Fruit fly (Drosophila melanogaster): ENCODE data around the gene CG7194.

CG7194 gene

dm6 chr3L:8299224-8300130 is 4.4 kb downstream of the CG7194 start, which contains the start of the genes Arl5 and CG13671 (continued):
- TF ChIP-seq CG10147 (GFP tag; optimal IDR thresholded peaks at IDR 0.05): peak; percentile 63
- TF ChIP-seq CG18476 (GFP tag; optimal IDR thresholded peaks at IDR 0.05): peak; percentile 72
- no peak for TF ChIP-seq h (optimal IDR thresholded peaks at IDR 0.05)
- peak; percentile 61 for TF ChIP-seq NfI (GFP tag; optimal IDR thresholded peaks at IDR 0.05)
- TF ChIP-seq sob (GFP tag; IDR thresholded peaks at IDR 0.05): peak; percentile 91
- no peak for TF ChIP-seq hth (optimal IDR thresholded peaks at IDR 0.05)
- no peak for TF ChIP-seq Jarid2 (GFP tag; optimal IDR thresholded peaks at IDR 0.05)
- peak; percentile 19 for TF ChIP-seq Usf (GFP tag; optimal IDR thresholded peaks at IDR 0.05)
- TF ChIP-seq vnd (GFP tag; IDR thresholded peaks at IDR 0.05; ENCODE audit: partially characterized antibody): peak; percentile 78
- peak; percentile 83 for TF ChIP-seq Doc3 (GFP tag; IDR thresholded peaks at IDR 0.05; ENCODE audit: partially characterized antibody)
- no peak for TF ChIP-seq CG12071 (GFP tag; optimal IDR thresholded peaks at IDR 0.05)
- TF ChIP-seq Fer3 (tag; optimal IDR thresholded peaks at IDR 0.05): peak; percentile 73
- TF ChIP-seq gce (GFP tag; IDR thresholded peaks at IDR 0.05): 0 out of 3 replicates have a peak, but pooled peaks have one; percentile 25
- TF ChIP-seq D19B (GFP tag; optimal IDR thresholded peaks at IDR 0.05): peak; percentile 15
- TF ChIP-seq Dad (GFP tag; optimal IDR thresholded peaks at IDR 0.05): peak; percentile 44
- peak; percentile 62; the same call in 1 of the 3 replicates for TF ChIP-seq Optix (GFP tag; IDR thresholded peaks at IDR 0.05)
- peak; percentile 30 for TF ChIP-seq Side (GFP tag; optimal IDR thresholded peaks at IDR 0.05)
- peak; percentile 89 for TF ChIP-seq Ets65A (GFP tag)
- peak; percentile 95 for TF ChIP-seq sens (GFP tag)
- no peak for TF ChIP-seq CG12744 (GFP tag; optimal IDR thresholded peaks at IDR 0.05)
- peak; percentile 70 for TF ChIP-seq Max (GFP tag; optimal IDR thresholded peaks at IDR 0.05)
- TF ChIP-seq pan (optimal IDR thresholded peaks at IDR 0.05): no peak
- TF ChIP-seq pan (GFP tag; optimal IDR thresholded peaks at IDR 0.05 in 1 of 2, IDR thresholded peaks at IDR 0.05 in 1 of 2): peak in 1 of 2 experiments; percentile 81
- no peak for TF ChIP-seq CG5953 (GFP tag; IDR thresholded peaks at IDR 0.05)
- peak; percentile 74 for TF ChIP-seq PHDP (tag; optimal IDR thresholded peaks at IDR 0.05)
- peak; percentile 39 for TF ChIP-seq CG12104 (GFP tag; optimal IDR thresholded peaks at IDR 0.05)
- TF ChIP-seq ATbp (GFP tag; optimal IDR thresholded peaks at IDR 0.05): peak; percentile 34
- peak; percentile 37 for TF ChIP-seq Nf-YC (tag; optimal IDR thresholded peaks at IDR 0.05)
- peak; percentile 65 for TF ChIP-seq ttk (GFP tag; IDR thresholded peaks at IDR 0.05)
- peak; percentile 75 for TF ChIP-seq Ada2b (GFP tag; IDR thresholded peaks at IDR 0.05)
- no peak for TF ChIP-seq Doc2 (GFP tag; IDR thresholded peaks at IDR 0.05)
- TF ChIP-seq CG2199 (GFP tag; IDR thresholded peaks at IDR 0.05): no peak
- TF ChIP-seq dmrt11E (tag; optimal IDR thresholded peaks at IDR 0.05): peak; percentile 79
- TF ChIP-seq slbo (GFP tag; IDR thresholded peaks at IDR 0.05): peak; percentile 92
- TF ChIP-seq HmgD (GFP tag; optimal IDR thresholded peaks at IDR 0.05): no peak
- TF ChIP-seq ind (GFP tag; optimal IDR thresholded peaks at IDR 0.05): peak; percentile 88
- peak; percentile 86 for TF ChIP-seq CG2116 (GFP tag; optimal IDR thresholded peaks at IDR 0.05)
- TF ChIP-seq CG30431 (GFP tag; optimal IDR thresholded peaks at IDR 0.05): peak; percentile 61
- peak; percentile 91 for TF ChIP-seq CG14710 (tag; optimal IDR thresholded peaks at IDR 0.05)
- peak; percentile 63 for TF ChIP-seq inv (GFP tag; IDR thresholded peaks at IDR 0.05; ENCODE audit: partially characterized antibody)
- TF ChIP-seq Spps (tag; optimal IDR thresholded peaks at IDR 0.05): peak; percentile 4
- peak; percentile 89 for TF ChIP-seq Xbp1 (GFP tag; optimal IDR thresholded peaks at IDR 0.05)
- peak; percentile 52 for TF ChIP-seq peb (GFP tag; IDR thresholded peaks at IDR 0.05)
- TF ChIP-seq Dll (GFP tag; IDR thresholded peaks at IDR 0.05; ENCODE audit: partially characterized antibody): peak; percentile 86
- TF ChIP-seq Hr3 (GFP tag; optimal IDR thresholded peaks at IDR 0.05): peak; percentile 86
- TF ChIP-seq CG6854 (GFP tag; optimal IDR thresholded peaks at IDR 0.05): no peak
- peak; percentile 75 for TF ChIP-seq CG34376 (GFP tag; optimal IDR thresholded peaks at IDR 0.05)
- TF ChIP-seq Asciz (GFP tag; optimal IDR thresholded peaks at IDR 0.05): peak; percentile 61
- no peak for TF ChIP-seq en (GFP tag; optimal IDR thresholded peaks at IDR 0.05)
- TF ChIP-seq Meics (GFP tag; optimal IDR thresholded peaks at IDR 0.05): peak; percentile 71

All from whole organism, embryonic.